Worm (Caenorhabditis elegans) whole organism, dauer: ENCODE measurements around the gene F54E7.9.

Experiments used
- unc-62 ChIP-seq: sonication (generic microtip); optimal IDR thresholded peaks from 2 replicates; lab custom pipeline; 2017; ENCODE audit warnings: missing biosample characterization, missing genetic modification reagents, missing genetic modification characterization

The F54E7.9 gene

ce11 chrIII:5677790-5678189 lies at the start of gene F54E7.9:
TSS of gene F54E7.9 (minus strand) at chrIII:5677890.
- no peak for TF ChIP-seq unc-62 (GFP tag; lab: Kevin White, UChicago)

DNA sequence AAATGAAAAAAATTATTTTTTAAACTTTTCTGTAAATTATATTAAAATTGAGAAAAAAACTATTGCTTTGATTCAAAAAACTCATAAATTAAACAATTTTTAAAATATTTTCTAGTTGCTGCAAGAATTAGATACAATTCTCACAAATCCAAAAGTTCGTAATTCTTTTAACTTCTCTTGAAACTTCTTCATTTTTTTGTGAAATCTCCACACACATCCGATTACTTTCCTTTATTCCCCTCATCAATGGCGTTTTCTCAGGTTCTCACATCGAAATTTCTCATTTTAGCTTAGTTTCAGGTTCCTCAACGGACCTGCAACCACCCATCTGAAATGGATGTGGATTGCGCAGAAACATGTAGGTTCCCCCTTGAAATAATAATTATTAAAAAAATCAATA lies 44.9 kb upstream of the F54E7.9 start, which contains the start of gene wrm-1:
TSS of gene wrm-1 (plus strand) at position 301 of the 400 bp plus-strand sequence.
- TF ChIP-seq unc-62 (GFP tag; lab: Kevin White, UChicago), result no peak

DNA sequence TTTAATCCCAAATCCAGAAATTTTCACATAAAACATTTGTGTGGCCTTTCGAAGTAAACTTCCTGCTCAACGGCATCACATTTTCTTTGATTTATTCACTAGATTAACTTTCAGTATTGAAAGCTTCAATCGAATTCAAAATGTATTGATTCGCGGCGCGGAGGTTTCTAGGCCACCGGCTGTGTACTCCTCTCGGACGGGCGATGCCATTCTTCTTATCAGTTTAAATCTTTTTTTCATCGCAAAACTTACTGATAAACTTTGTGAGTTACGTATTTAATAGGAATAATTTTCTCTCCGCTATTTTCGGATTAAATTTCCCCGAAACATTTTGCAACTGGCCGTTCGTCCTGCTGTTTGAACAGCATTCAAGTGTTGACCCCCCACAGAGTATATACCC lies 44.2 kb upstream of the F54E7.9 start:
- no peak for TF ChIP-seq unc-62 (GFP tag; lab: Kevin White, UChicago)

DNA sequence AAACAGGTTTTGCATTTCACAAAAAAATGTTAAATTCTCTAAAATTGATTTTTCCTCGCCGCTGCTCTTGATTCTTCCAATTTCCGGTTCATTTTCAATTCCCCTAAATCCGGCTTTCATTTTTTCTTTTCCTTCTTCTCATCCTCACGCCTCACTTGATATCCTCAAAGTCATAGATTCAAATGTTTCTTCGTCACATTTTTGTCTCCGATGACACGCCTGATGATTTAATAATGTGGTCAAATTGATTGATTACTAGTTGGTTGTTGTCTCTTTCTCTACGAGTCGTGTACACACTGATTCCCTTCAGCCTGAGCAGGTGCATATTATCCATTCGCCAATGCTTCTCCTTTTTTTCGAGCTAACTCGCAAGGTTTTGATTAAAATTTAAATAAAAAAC lies 43.8 kb upstream of the F54E7.9 start:
- no peak for TF ChIP-seq unc-62 (GFP tag; lab: Kevin White, UChicago)

DNA sequence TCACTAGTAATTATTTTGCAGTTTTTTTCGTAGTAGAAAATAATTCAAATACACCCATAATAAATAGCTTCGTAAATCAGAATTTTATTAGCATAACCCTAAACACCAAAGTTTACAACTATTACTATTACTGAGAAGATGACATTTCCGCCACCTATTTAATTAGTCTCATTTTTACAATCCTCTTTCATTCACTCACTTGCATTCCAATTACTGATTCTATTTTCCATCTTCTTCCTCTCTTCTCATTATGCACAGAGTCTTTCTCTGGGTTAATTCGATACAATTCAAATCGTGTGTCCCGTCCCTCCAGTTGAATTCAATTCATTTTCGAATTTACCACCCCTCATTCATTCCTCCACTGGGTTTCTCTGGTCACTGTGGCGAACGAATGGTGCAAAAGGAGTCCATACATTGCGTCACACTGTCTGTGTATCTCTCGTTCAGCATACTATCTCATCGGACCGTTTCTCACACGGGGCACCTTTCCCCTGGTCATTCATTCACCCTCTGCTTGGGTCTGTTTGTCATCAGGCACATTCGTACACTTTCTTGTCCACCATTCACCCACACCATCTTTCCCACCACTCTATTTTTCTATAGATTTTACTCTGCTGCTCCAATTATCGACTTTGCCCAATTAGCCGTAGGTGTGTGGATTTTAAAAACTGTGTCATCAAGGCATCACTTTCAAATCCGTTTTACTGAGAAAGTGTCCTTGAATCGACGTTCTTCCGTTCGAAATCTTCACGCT lies 42.8 kb upstream of the F54E7.9 start:
- no peak for TF ChIP-seq unc-62 (GFP tag; lab: Kevin White, UChicago)

ce11 chrIII:5719832-5720194 lies 42.1 kb upstream of the F54E7.9 start:
- no peak for TF ChIP-seq unc-62 (GFP tag; lab: Kevin White, UChicago)

DNA sequence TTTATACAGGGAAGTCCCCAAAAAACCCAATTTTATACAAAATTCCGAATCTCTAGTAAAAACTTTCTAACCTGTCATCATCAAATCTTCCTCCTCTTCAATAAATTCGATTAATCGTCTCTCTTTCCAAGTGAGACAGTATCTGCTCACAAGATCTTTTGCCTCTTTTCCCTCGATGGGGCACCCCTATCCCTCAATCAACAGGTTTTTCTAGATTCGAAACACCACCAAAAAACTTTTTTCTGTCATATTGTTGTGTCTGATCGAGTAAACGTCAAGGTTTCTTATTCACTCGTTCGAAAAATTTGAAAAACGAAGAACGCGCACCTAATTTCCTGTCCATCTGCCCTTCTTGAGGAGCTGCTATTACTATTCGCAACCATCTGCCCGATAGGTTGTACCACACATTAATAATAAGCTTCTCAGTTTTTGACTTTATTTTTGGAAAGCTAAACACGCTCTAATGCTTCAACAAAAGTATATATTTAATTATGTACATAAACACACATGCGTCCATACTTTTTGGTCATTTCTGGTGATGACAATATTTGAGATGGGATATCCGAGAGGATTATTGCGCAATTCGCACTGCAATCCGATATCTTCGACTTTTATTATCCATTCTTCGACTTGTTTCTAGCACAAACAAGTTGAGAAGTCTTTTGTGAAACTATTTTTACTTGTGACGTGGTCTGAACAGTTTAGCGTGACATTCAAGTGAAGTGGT lies 41.6 kb upstream of the F54E7.9 start:
- TF ChIP-seq unc-62 (GFP tag; lab: Kevin White, UChicago), result no peak

ce11 chrIII:5718385-5718784 lies 40.7 kb upstream of the F54E7.9 start:
- no peak for TF ChIP-seq unc-62 (GFP tag; lab: Kevin White, UChicago)

DNA sequence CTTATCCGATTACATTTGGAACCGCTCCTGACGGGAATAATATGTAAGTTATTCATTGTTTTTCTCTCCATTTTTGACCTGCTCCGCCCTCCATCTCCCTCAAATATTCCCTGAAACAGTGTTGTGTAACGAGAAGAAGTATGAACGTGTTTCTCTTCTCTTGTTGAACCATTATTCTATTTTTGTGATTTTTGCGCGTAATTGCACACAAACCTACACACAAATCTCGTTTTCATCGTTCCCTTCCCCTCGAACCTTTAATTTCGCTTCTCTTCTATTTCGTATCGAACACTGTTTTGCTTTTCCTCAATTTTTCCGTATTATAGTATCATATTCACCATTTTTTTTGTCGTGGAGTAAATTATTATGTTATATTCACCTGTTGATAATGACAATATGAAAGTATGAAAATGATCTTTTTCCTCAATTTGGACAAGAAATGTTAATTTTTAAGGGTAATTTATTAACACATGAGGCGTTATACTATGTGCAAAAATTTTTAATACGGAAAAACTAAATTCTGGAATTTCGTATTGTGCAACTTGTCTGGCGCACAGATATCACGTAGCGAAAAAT lies 39.6 kb upstream of the F54E7.9 start:
- no peak for TF ChIP-seq unc-62 (GFP tag; lab: Kevin White, UChicago)

DNA sequence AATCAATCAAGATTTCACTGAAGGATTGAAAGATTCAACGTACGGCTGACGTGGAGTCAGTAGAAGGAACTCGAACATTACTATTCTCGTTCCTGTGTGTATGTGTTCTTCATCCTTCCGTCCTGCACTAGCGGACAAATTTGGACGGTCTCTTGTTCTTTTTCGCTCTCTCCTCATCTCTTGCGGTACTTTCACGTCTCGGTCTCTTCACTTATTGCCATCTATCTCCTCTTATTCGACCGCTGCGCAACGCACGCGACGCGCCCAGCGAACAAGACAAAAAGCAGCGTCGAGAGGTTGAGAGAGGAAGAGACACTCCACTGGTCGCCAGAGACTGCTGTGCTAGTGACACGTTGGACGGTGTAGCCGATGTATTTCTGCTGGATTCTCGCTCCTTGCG lies 37.8 kb upstream of the F54E7.9 start:
- TF ChIP-seq unc-62 (GFP tag; lab: Kevin White, UChicago), result no peak

DNA sequence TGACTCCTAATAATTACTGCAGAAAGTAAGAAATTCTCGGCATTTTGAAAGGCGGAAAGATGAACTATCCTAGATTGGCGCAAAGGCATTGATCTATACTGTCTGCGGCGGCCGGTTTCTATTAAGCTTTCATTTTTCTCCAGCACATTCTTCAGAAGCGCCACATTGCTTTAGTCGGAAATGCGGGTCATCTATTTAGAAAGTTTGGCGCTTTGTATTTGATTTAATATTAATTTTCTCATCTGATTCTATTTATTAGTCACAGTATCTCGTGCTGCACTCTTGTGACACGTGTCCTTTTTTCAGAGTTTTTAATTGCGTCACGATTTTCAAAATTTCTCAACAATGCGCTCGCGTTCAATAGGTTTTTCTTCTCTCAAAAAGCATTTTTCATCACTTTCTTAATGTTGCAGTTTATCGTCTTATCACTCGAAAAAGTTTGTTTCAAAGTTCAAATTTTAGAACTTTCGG lies 37.3 kb upstream of the F54E7.9 start:
- no peak for TF ChIP-seq unc-62 (GFP tag; lab: Kevin White, UChicago)

DNA sequence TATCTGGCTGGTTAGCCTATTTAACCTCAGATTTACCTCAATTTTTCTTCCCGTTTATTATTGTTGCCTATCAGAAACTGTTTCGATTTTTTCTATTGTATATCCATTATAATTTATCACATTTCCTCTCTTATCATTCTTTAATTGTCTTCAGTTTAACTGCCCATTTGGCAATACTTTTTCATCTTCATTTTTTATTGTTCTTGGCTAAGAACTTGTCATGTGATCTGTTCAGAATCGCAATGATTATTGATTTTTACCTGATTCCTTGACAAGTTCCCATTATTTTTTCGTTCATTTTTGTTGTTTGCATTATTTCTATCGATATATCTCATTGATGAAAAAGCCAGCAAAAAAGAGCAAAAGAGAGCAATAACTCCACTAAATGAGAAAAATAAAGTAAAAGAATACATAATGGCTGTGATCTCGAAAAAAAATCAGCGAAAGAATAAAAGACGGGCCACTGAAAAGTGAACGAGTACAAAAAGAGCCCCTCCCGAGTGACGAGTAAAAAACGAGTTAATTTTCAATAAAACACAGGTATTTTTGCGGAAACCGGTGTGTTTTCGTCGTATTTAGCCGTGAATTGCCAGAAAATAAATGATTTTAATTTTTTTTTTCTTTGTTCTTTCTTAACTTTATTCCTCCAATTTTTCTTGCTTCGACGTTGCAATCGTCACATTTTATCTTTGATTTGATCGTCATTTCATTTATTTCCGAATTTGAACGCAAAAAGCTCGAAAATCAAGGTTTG lies 36.7 kb upstream of the F54E7.9 start, which contains the start of gene arf-1:
TSS of gene arf-1 (plus strand) at position 657 of the 754 bp plus-strand sequence.
- no peak for TF ChIP-seq unc-62 (GFP tag; lab: Kevin White, UChicago)

DNA sequence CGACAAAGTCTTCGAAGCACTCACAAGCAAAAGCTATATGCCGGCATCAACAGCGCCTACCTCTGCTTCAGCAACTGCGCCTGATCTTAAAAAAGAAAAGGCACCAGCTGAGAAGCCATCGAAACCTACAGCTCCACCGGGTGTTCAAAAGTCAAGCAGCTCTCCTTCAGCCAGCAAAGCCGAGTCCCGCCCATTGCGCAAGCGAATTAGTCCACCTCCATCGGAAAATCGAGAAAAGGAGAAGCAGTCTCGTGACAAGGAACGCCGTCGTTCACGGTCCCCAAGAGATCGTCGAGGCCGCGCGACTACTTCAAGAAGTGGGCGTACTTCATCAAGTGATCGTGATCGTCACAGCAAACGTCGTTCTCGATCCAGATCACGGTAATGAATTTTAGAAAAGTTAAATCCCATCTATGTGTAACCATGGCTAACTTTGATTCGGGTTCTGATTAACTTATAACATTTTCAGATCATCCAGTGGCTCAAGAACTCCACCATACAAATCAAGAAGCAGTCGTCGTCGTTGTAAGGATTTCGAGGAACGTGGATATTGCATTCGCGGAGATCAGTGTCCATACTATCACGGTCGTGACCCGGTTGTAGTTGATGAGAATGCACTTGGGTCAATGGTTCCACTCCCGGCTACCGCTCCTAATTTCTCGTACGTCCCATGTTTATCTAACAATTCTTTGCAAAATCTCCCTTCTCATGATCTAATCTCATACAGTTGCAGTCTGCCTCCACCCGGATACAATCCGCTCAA lies 34.4 kb upstream of the F54E7.9 start:
- TF ChIP-seq unc-62 (GFP tag; lab: Kevin White, UChicago), result no peak

DNA sequence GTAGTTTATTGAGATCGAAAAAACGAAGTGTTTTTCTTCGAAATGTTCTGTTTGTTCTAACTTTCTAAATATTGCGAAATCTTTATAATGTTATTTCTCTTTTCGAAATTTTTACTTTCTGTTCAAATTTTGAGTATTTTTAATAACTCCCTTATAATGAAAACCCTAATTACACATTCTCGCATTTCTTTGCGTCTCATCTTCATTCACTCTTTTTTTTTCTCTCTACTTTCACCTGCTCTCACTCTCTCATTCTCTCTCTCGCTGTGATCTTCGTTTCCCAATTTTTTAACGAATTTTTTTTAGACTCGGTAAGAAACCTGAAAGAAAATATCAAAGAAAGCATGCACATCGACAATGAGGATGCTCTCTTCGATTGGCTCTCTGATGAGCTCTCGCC lies 33.6 kb upstream of the F54E7.9 start, which contains the start of gene rbm-26:
TSS of gene rbm-26 (plus strand) at position 301 of the 400 bp plus-strand sequence.
- no peak for TF ChIP-seq unc-62 (GFP tag; lab: Kevin White, UChicago)

- no peak for TF ChIP-seq unc-62 (GFP tag; lab: Kevin White, UChicago)
These were observed 33.0 kb upstream of the F54E7.9 start for ce11 chrIII:5710676-5711075.
